Worm (Caenorhabditis elegans) whole organism, L2 larva: Measurements from ENCODE around the gene ZK185.4.

ENCODE experiments used
- R02D3.7 ChIP-seq: fragments of 150-350 bp; optimal IDR thresholded peaks from 2 replicates; lab custom pipeline; 2014; ENCODE audit warnings: missing biosample characterization, missing genetic modification characterization
- aly-2 ChIP-seq: fragments of 150-350 bp; optimal IDR thresholded peaks from 2 replicates; lab custom pipeline; 2014; ENCODE audit warnings: missing biosample characterization, missing genetic modification characterization
- ama-1 ChIP-seq: fragments of 150-350 bp; optimal IDR thresholded peaks from 2 replicates; lab custom pipeline; 2018; ENCODE audit warnings: inconsistent platforms
- dmd-4 ChIP-seq: sonication (generic microtip); optimal IDR thresholded peaks from 2 replicates; lab custom pipeline; 2017; ENCODE audit warnings: missing biosample characterization, missing genetic modification characterization
- elt-1 ChIP-seq: fragments of 150-350 bp; optimal IDR thresholded peaks from 2 replicates; lab custom pipeline; 2014; ENCODE audit warnings: missing biosample characterization, missing genetic modification characterization
- fos-1 ChIP-seq: fragments of 150-350 bp; optimal IDR thresholded peaks from 2 replicates; lab custom pipeline; 2014; ENCODE audit warnings: missing biosample characterization, missing genetic modification characterization
- nhr-11 ChIP-seq: fragments of 150-350 bp; optimal IDR thresholded peaks from 2 replicates; lab custom pipeline; 2014; ENCODE audit warnings: missing biosample characterization, missing genetic modification characterization
- nhr-21 ChIP-seq: fragments of 150-350 bp; optimal IDR thresholded peaks from 2 replicates; lab custom pipeline; 2014; ENCODE audit warnings: missing biosample characterization, missing genetic modification characterization
- nhr-25 ChIP-seq: fragments of 150-350 bp; sonication (generic microtip); optimal IDR thresholded peaks from 3 replicates; lab custom pipeline; 2014; ENCODE audit warnings: missing biosample characterization, missing genetic modification characterization
- sma-9 ChIP-seq, 2 experiments: fragments of 150-350 bp in 1 of 2; sonication (generic microtip) in 1 of 2; optimal IDR thresholded peaks; 2 replicates each; lab custom pipeline; 2014 to 2016; ENCODE audit warnings: missing genetic modification characterization in 2 of 2, mild to moderate bottlenecking in 1 of 2, missing biosample characterization in 1 of 2, missing compliant biosample characterization in 1 of 2, missing genetic modification reagents in 1 of 2, moderate library complexity in 1 of 2
- unc-55 ChIP-seq: fragments of 150-350 bp; sonication (generic microtip); optimal IDR thresholded peaks from 3 replicates; lab custom pipeline; 2014; ENCODE audit warnings: missing biosample characterization, missing genetic modification reagents, missing genetic modification characterization
- ztf-11 ChIP-seq: sonication (generic microtip); optimal IDR thresholded peaks from 2 replicates; lab custom pipeline; 2017; ENCODE audit warnings: missing biosample characterization, missing genetic modification characterization

Gene ZK185.4

DNA sequence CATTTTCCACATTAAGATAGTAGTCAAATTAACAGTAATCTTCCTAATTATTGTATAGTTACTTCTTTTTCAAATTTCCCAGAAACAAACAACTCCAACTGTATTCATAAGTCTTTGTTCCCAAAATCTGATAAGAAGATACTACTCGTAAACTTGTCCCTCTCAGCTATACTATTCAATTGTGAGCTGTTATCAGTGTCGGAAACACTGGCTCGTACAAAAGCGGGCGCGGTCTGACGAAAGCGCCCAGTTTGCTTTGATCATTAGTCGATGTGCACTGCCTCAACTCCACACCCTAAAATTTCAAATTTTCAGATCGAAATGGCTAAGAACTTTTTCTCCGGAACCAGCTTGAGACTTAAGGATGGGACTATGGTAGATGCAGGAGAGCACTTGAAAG lies 46.2 kb downstream of the ZK185.4 start, which contains the start of gene trx-3:
TSS of gene trx-3 (plus strand) at position 291 of the 400 bp plus-strand sequence.
- TF ChIP-seq ama-1 (no peak), fos-1 (tag; lab: Kevin White, UChicago) (peak; percentile 53), aly-2 (tag; lab: Kevin White, UChicago) (no peak), sma-9 (GFP tag; optimal IDR thresholded peaks at IDR 0.05; lab: Kevin White, UChicago) (peak; percentile 36), sma-9 (tag; optimal IDR thresholded peaks at IDR 0.05; lab: Kevin White, UChicago) (no peak), nhr-11 (tag; lab: Kevin White, UChicago) (no peak)
- TF ChIP-seq, all 48 proteins: peak for 2

DNA sequence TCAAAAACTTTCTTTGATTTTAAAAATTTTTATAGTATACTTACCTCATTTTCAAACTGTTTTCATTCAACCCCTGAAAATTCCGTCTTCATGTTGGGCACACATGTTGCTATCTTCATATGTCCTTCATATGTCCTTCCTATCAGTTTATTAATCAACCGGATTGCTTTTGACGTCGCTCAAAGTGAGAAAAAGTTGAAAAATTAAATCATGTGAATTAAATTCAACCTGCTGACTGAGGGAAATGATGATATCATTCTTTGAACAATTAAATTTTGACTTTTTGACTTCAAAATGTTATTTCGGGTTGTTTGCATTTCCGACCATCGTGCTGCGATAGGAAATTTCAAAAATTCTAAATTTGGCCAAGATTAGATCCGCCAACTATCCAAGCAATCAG lies 48.4 kb downstream of the ZK185.4 start:
- TF ChIP-seq nhr-21 = no peak
- TF ChIP-seq fos-1 (tag; lab: Kevin White, UChicago) = peak; percentile 19
- TF ChIP-seq R02D3.7 (tag; lab: Kevin White, UChicago) = no peak

DNA sequence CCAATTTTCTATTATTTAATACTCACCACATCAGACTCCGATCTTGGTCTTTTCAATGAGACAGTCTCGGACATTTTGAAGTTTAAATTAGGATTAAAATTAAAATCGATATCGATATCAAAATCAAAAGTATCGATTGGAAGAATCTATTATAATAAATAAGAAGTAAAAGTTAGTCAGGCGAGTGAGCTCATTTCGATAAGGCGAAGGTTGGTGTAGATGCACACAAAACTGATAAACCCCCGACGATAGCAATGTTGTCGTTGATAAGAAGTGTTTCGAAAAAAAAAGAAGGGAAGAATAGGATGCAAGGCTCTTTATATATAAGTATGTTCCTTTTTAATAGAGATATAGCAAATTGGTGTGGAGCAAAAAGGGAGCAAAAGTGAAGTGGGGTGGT lies 50.4 kb downstream of the ZK185.4 start, which contains the start of gene M01H9.4:
TSS of gene M01H9.4 (minus strand) at position 379 of the 400 bp plus-strand sequence.
- peak; percentile 99 for TF ChIP-seq fos-1 (tag; lab: Kevin White, UChicago)
- TF ChIP-seq unc-55 = no peak
- no peak for TF ChIP-seq ztf-11 (tag; lab: Kevin White, UChicago)
- no peak for TF ChIP-seq elt-1
- peak; percentile 49 for TF ChIP-seq sma-9 (GFP tag; optimal IDR thresholded peaks at IDR 0.05; lab: Kevin White, UChicago)
- TF ChIP-seq sma-9 (tag; optimal IDR thresholded peaks at IDR 0.05; lab: Kevin White, UChicago) = no peak

DNA sequence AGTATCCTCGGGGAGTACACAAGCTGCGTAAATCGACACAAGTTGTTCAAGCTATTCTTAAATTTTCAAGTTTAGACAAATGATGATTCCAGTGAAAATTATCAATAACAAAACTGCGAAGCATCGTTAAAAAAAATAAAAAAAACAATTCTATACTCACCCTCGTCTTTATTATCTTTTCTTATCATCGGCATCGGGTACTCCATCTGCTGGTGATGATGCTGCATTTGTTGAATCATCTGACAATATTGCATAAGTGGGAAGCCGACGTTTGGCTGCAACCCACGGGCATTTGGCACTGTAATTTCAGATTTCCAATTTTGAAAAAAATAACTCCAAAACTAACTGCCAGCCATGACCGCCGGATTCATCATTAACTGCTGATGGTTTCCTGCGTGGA lies 51.6 kb downstream of the ZK185.4 start:
- TF ChIP-seq nhr-25 (tag; lab: Kevin White, UChicago) (no peak), fos-1 (tag; lab: Kevin White, UChicago) (peak; percentile 59), dmd-4 (tag; lab: Kevin White, UChicago) (no peak)
